Fruit fly (Drosophila melanogaster) whole organism, prepupa: Measurements from ENCODE around the gene CG42671.

Source experiments
- CG10631 ChIP-seq: fragments of 200-800 bp; sonication (Bioruptor generic); optimal IDR thresholded peaks from 2 replicates; lab custom pipeline; 2016; ENCODE audit warnings: missing biosample characterization, missing genetic modification characterization
- CG6792 ChIP-seq: fragments of 200-800 bp; sonication (Bioruptor generic); optimal IDR thresholded peaks from 3 replicates; lab custom pipeline; 2016; ENCODE audit warnings: missing biosample characterization, missing genetic modification characterization
- CG9139 ChIP-seq: fragments of 200-800 bp; sonication (Bioruptor generic); optimal IDR thresholded peaks from 3 replicates; lab custom pipeline; 2017; ENCODE audit warnings: missing biosample characterization, mild to moderate bottlenecking, missing genetic modification characterization
- eg ChIP-seq: fragments of 200-800 bp; sonication (Bioruptor generic); IDR thresholded peaks from 3 replicates; pipeline ENCODE4 v1.3.6; 2022; ENCODE audit warnings: missing biosample characterization, missing genetic modification characterization
- fd59A ChIP-seq: fragments of 200-800 bp; sonication (Bioruptor generic); optimal IDR thresholded peaks from 2 replicates; lab custom pipeline; 2017; ENCODE audit warnings: missing biosample characterization, mild to moderate bottlenecking, missing genetic modification characterization, missing genetic modification reagents

- TF ChIP-seq eg (0 out of 3 replicates have a peak, but pooled peaks have one; percentile 21), fd59A (GFP tag; lab: Kevin White, UChicago) (no peak), CG9139 (GFP tag; lab: Kevin White, UChicago) (no peak), CG10631 (GFP tag; lab: Kevin White, UChicago) (no peak), CG6792 (GFP tag; lab: Kevin White, UChicago) (no peak)
These were observed 3.8 kb upstream of the CG42671 start, which contains the start of the genes Ube3a and CG7600 for dm6 chr3L:11210517-11210916.
